Worm (Caenorhabditis elegans): ENCODE results near the gene ZK402.1.

The ZK402.1 gene

ce11 chrX:1453770-1454169, 49.7 kb downstream of the ZK402.1 start, which contains the start of gene cebp-1 (continued):
- TF ChIP-seq nhr-28 (tag; optimal IDR thresholded peaks at IDR 0.05): no peak
- TF ChIP-seq nhr-71 (tag; optimal IDR thresholded peaks at IDR 0.05): peak; percentile 19
- peak; percentile 59 for TF ChIP-seq mef-2 (tag; optimal IDR thresholded peaks at IDR 0.05)
- TF ChIP-seq ama-1 (optimal IDR thresholded peaks at IDR 0.05): no peak
- TF ChIP-seq elt-2 (tag; optimal IDR thresholded peaks at IDR 0.05): peak; percentile 21
- TF ChIP-seq ceh-63 (GFP tag; optimal IDR thresholded peaks at IDR 0.05): no peak
- no peak for TF ChIP-seq isw-1 (GFP tag; IDR thresholded peaks at IDR 0.05)
- TF ChIP-seq skn-1 (tag; optimal IDR thresholded peaks at IDR 0.05): peak; percentile 39
- no peak for TF ChIP-seq lsy-2 (tag; optimal IDR thresholded peaks at IDR 0.05)
- TF ChIP-seq unc-130 (tag; optimal IDR thresholded peaks at IDR 0.05): no peak
- TF ChIP-seq irx-1 (tag; optimal IDR thresholded peaks at IDR 0.05): no peak
- TF ChIP-seq ceh-82 (tag; optimal IDR thresholded peaks at IDR 0.05): no peak
- no peak for TF ChIP-seq fos-1 (tag; optimal IDR thresholded peaks at IDR 0.05)
- no peak for TF ChIP-seq nhr-47 (tag; optimal IDR thresholded peaks at IDR 0.05)
- no peak for TF ChIP-seq efl-1 (optimal IDR thresholded peaks at IDR 0.05)
- peak in 1 of 2 experiments; percentile 69 for TF ChIP-seq efl-1 (GFP tag; optimal IDR thresholded peaks at IDR 0.05 in 1 of 2)
- no peak for TF ChIP-seq C34B4.2 (tag; optimal IDR thresholded peaks at IDR 0.05)
- no peak for TF ChIP-seq ceh-8 (GFP tag; optimal IDR thresholded peaks at IDR 0.05)

DNA sequence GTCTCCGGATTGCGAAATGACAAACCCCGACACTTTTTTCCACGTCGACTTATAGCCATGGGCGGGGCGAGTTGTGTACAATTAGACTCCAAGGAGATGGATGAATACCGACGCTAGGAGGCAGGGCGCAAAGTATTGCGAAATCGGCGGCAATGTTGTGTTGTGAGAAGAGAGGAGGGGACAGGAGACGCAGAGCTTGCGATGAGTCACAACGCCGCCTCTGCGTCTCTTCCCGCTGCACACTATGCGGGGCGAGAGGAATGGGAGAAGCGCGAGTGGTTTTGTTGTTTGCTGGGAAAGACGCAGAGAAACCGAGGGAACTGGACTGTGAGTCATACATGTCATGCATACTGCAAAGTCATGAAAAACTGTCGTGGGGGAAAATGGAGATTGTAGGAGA, 50.3 kb downstream of the ZK402.1 start:
- peak; percentile 67 for TF ChIP-seq dsc-1 (tag; optimal IDR thresholded peaks at IDR 0.05)
- TF ChIP-seq nhr-12 (tag; optimal IDR thresholded peaks at IDR 0.05): no peak
- no peak; the same call in 1 of the 2 replicates for TF ChIP-seq mab-9 (GFP tag; IDR thresholded peaks at IDR 0.05)
- peak; percentile 79 for TF ChIP-seq nhr-237 (tag; optimal IDR thresholded peaks at IDR 0.05)
- TF ChIP-seq unc-30 (tag; optimal IDR thresholded peaks at IDR 0.05): no peak
- TF ChIP-seq nhr-76 (tag; optimal IDR thresholded peaks at IDR 0.05): no peak
- peak; percentile 17 for TF ChIP-seq zag-1 (tag; optimal IDR thresholded peaks at IDR 0.05)
- peak; percentile 67 for TF ChIP-seq nhr-77 (tag; optimal IDR thresholded peaks at IDR 0.05)
- TF ChIP-seq pax-3 (tag; optimal IDR thresholded peaks at IDR 0.05): peak; percentile 78
- peak; percentile 77 for TF ChIP-seq hpl-2 (GFP tag; optimal IDR thresholded peaks at IDR 0.05)
- peak in 1 of 2 experiments; percentile 87 for TF ChIP-seq mdl-1 (tag; optimal IDR thresholded peaks at IDR 0.05)
- TF ChIP-seq grh-1 (GFP tag; IDR thresholded peaks at IDR 0.05): peak; percentile 86
- no peak for TF ChIP-seq efl-3 (GFP tag; optimal IDR thresholded peaks at IDR 0.05)
- peak; percentile 81 for TF ChIP-seq isw-1 (GFP tag; IDR thresholded peaks at IDR 0.05)
- no peak for TF ChIP-seq C34B4.2 (tag; optimal IDR thresholded peaks at IDR 0.05)
- TF ChIP-seq nhr-20 (tag; optimal IDR thresholded peaks at IDR 0.05): peak; percentile 93
- TF ChIP-seq unc-62 (GFP tag; optimal IDR thresholded peaks at IDR 0.05): no peak
- no peak for TF ChIP-seq ceh-90 (tag; optimal IDR thresholded peaks at IDR 0.05)
- TF ChIP-seq ztf-4 (tag; optimal IDR thresholded peaks at IDR 0.05): peak; percentile 76
- TF ChIP-seq ceh-88 (GFP tag; IDR thresholded peaks at IDR 0.05): peak; percentile 25; the same call in 1 of the 2 replicates
- no peak for TF ChIP-seq ceh-63 (GFP tag; optimal IDR thresholded peaks at IDR 0.05)
- peak; percentile 73 for TF ChIP-seq sox-4 (tag; optimal IDR thresholded peaks at IDR 0.05)
- TF ChIP-seq fkh-8 (tag; optimal IDR thresholded peaks at IDR 0.05): peak; percentile 96
- TF ChIP-seq efl-1 (optimal IDR thresholded peaks at IDR 0.05): peak; percentile 64 to 87
- TF ChIP-seq efl-1 (GFP tag; optimal IDR thresholded peaks at IDR 0.05 in 1 of 2): peak; percentile 6 to 95
- TF ChIP-seq alr-1 (tag; optimal IDR thresholded peaks at IDR 0.05; ENCODE audit: borderline replicate concordance): no peak
- TF ChIP-seq unc-130 (tag; optimal IDR thresholded peaks at IDR 0.05): no peak
- TF ChIP-seq unc-86 (tag; optimal IDR thresholded peaks at IDR 0.05): peak; percentile 78
- TF ChIP-seq nhr-19 (GFP tag; conservative IDR thresholded peaks at IDR 0.05): peak; percentile 82
- peak; percentile 46 for TF ChIP-seq aly-2 (tag; optimal IDR thresholded peaks at IDR 0.05)
- TF ChIP-seq snu-23 (GFP tag; optimal IDR thresholded peaks at IDR 0.05): peak; percentile 94
- TF ChIP-seq snpc-4 (tag; optimal IDR thresholded peaks at IDR 0.05): peak; percentile 65
- TF ChIP-seq F16B12.6 (tag; optimal IDR thresholded peaks at IDR 0.05): peak; percentile 51
- TF ChIP-seq nhr-28 (tag; optimal IDR thresholded peaks at IDR 0.05): no peak
- no peak for TF ChIP-seq sptf-1 (tag; optimal IDR thresholded peaks at IDR 0.05)
- peak; percentile 55 for TF ChIP-seq sup-37 (GFP tag; optimal IDR thresholded peaks at IDR 0.05)
- peak; percentile 67 for TF ChIP-seq fkh-10 (GFP tag; optimal IDR thresholded peaks at IDR 0.05)
- peak; percentile 61 for TF ChIP-seq elt-2 (tag; optimal IDR thresholded peaks at IDR 0.05)
- TF ChIP-seq blmp-1 (tag; optimal IDR thresholded peaks at IDR 0.05): peak; percentile 66
- no peak for TF ChIP-seq nhr-84 (tag; optimal IDR thresholded peaks at IDR 0.05)
- TF ChIP-seq pag-3 (tag; optimal IDR thresholded peaks at IDR 0.05; ENCODE audit: borderline replicate concordance, insufficient read depth): no peak
- no peak for TF ChIP-seq vab-15 (tag; optimal IDR thresholded peaks at IDR 0.05)

Data from whole organism, L1 larva.